Fruit fly (Drosophila melanogaster) whole organism, prepupa: ENCODE data around the gene Pp1-13C.

Experiments
- CG11902 ChIP-seq: fragments of 200-800 bp; sonication (Bioruptor generic); optimal IDR thresholded peaks from 3 replicates; lab custom pipeline; 2016; ENCODE audit warnings: missing biosample characterization, missing genetic modification characterization
- CG6854 ChIP-seq: fragments of 200-800 bp; sonication (Bioruptor generic); optimal IDR thresholded peaks from 2 replicates; lab custom pipeline; 2017; ENCODE audit warnings: missing biosample characterization, mild to moderate bottlenecking, missing genetic modification characterization
- Ets96B ChIP-seq: fragments of 200-800 bp; optimal IDR thresholded peaks from 2 replicates; lab custom pipeline; 2019; ENCODE audit warnings: missing biosample characterization, mild to moderate bottlenecking, missing genetic modification characterization, moderate library complexity
- Gug ChIP-seq: fragments of 200-800 bp; sonication (Bioruptor generic); IDR thresholded peaks from 2 replicates; pipeline ENCODE4 v1.3.6; 2022; ENCODE audit warnings: missing biosample characterization, missing genetic modification characterization
- Hr39 ChIP-seq: fragments of 200-800 bp; sonication (Bioruptor generic); optimal IDR thresholded peaks from 2 replicates; lab custom pipeline; 2016; ENCODE audit warnings: missing biosample characterization, missing genetic modification characterization
- Met ChIP-seq: fragments of 200-800 bp; sonication (Bioruptor generic); optimal IDR thresholded peaks from 3 replicates; lab custom pipeline; 2016; ENCODE audit warnings: missing biosample characterization, missing genetic modification characterization
- OdsH ChIP-seq: fragments of 200-800 bp; sonication (Bioruptor generic); optimal IDR thresholded peaks from 3 replicates; lab custom pipeline; 2016; ENCODE audit warnings: missing biosample characterization, missing genetic modification characterization
- Sox102F ChIP-seq: fragments of 200-800 bp; sonication (Bioruptor generic); optimal IDR thresholded peaks from 2 replicates; lab custom pipeline; 2016; ENCODE audit warnings: missing biosample characterization, mild to moderate bottlenecking, missing genetic modification characterization
- Sox14 ChIP-seq: fragments of 200-800 bp; sonication (Bioruptor generic); optimal IDR thresholded peaks from 3 replicates; lab custom pipeline; 2016; ENCODE audit warnings: missing biosample characterization, missing genetic modification characterization
- cyc ChIP-seq: fragments of 200-800 bp; sonication (Bioruptor generic); optimal IDR thresholded peaks from 3 replicates; lab custom pipeline; 2016; ENCODE audit warnings: missing biosample characterization, missing genetic modification characterization
- fd59A ChIP-seq: fragments of 200-800 bp; sonication (Bioruptor generic); optimal IDR thresholded peaks from 2 replicates; lab custom pipeline; 2017; ENCODE audit warnings: missing biosample characterization, mild to moderate bottlenecking, missing genetic modification characterization, missing genetic modification reagents
- fkh ChIP-seq: fragments of 200-800 bp; sonication (Bioruptor generic); optimal IDR thresholded peaks from 3 replicates; lab custom pipeline; 2017; ENCODE audit warnings: missing biosample characterization, mild to moderate bottlenecking, missing genetic modification characterization, moderate library complexity
- pdm3 ChIP-seq: fragments of 200-800 bp; sonication (Bioruptor generic); optimal IDR thresholded peaks from 3 replicates; lab custom pipeline; 2016; ENCODE audit warnings: missing biosample characterization, missing genetic modification characterization

dm6 chrX:15363649-15364048 lies 2.8 kb upstream of the Pp1-13C start:
- TF ChIP-seq OdsH (GFP tag; lab: Kevin White, UChicago) = no peak
- no peak for TF ChIP-seq fkh
- no peak for TF ChIP-seq CG6854 (GFP tag; lab: Kevin White, UChicago)
- TF ChIP-seq Sox14 (GFP tag; lab: Kevin White, UChicago) = no peak
- TF ChIP-seq Gug (GFP tag; lab: Robert Waterston, UW) = no peak
- TF ChIP-seq pdm3 (GFP tag; lab: Kevin White, UChicago) = no peak
- TF ChIP-seq Ets96B (tag; lab: Kevin White, UChicago) = no peak
- TF ChIP-seq cyc (GFP tag; lab: Kevin White, UChicago) = no peak
- TF ChIP-seq Sox102F (GFP tag; lab: Kevin White, UChicago) = no peak
- TF ChIP-seq fd59A (GFP tag; lab: Kevin White, UChicago) = no peak
- no peak for TF ChIP-seq Met (GFP tag; lab: Kevin White, UChicago)
- no peak for TF ChIP-seq CG11902
- TF ChIP-seq Hr39 (GFP tag; lab: Kevin White, UChicago) = no peak
